Worm (Caenorhabditis elegans) whole organism, mixed stage, embryonic: ENCODE results near the gene F49F1.12.

Source experiments
- M03D4.4 ChIP-seq: sonication (generic microtip); optimal IDR thresholded peaks from 2 replicates; lab custom pipeline; 2017; ENCODE audit warnings: mild to moderate bottlenecking, missing genetic modification characterization, missing compliant biosample characterization
- bed-3 ChIP-seq: fragments of 200-800 bp; sonication (Bioruptor generic); optimal IDR thresholded peaks from 3 replicates; lab custom pipeline; 2018; ENCODE audit warnings: mild to moderate bottlenecking, missing genetic modification characterization, moderate library complexity, missing compliant biosample characterization
- blmp-1 ChIP-seq: fragments of 150-350 bp; optimal IDR thresholded peaks from 2 replicates; lab custom pipeline; 2014; ENCODE audit warnings: missing biosample characterization, missing genetic modification characterization
- ceh-39 ChIP-seq: fragments of 150-350 bp; optimal IDR thresholded peaks from 2 replicates; lab custom pipeline; 2014; ENCODE audit warnings: missing biosample characterization, missing genetic modification characterization
- ceh-83 ChIP-seq: fragments of 200-800 bp; sonication (Bioruptor generic); optimal IDR thresholded peaks from 2 replicates; lab custom pipeline; 2018; ENCODE audit warnings: mild to moderate bottlenecking, missing genetic modification characterization, missing compliant biosample characterization
- ces-1 ChIP-seq: fragments of 150-350 bp; optimal IDR thresholded peaks from 2 replicates; lab custom pipeline; 2014; ENCODE audit warnings: missing biosample characterization, missing genetic modification reagents, missing genetic modification characterization
- drap-1 ChIP-seq: fragments of 200-800 bp; sonication (Bioruptor generic); optimal IDR thresholded peaks from 3 replicates; lab custom pipeline; 2018; ENCODE audit warnings: mild to moderate bottlenecking, missing genetic modification characterization, missing compliant biosample characterization
- elt-1 ChIP-seq: sonication (generic microtip); optimal IDR thresholded peaks from 2 replicates; lab custom pipeline; 2017; ENCODE audit warnings: missing genetic modification characterization, mild to moderate bottlenecking, missing compliant biosample characterization, antibody characterized with exemption, moderate library complexity, borderline replicate concordance; ENCODE audit not compliant: insufficient read depth
- elt-3 ChIP-seq: fragments of 150-350 bp; optimal IDR thresholded peaks from 2 replicates; lab custom pipeline; 2014; ENCODE audit warnings: missing biosample characterization, missing genetic modification characterization
- ham-2 ChIP-seq: fragments of 200-800 bp; sonication (Bioruptor generic); optimal IDR thresholded peaks from 2 replicates; lab custom pipeline; 2018; ENCODE audit warnings: mild to moderate bottlenecking, missing genetic modification characterization, missing compliant biosample characterization
- hlh-1 ChIP-seq: fragments of 150-350 bp; optimal IDR thresholded peaks from 2 replicates; lab custom pipeline; 2014; ENCODE audit warnings: missing biosample characterization, missing genetic modification reagents, missing genetic modification characterization
- lin-13 ChIP-seq: fragments of 150-350 bp; optimal IDR thresholded peaks from 2 replicates; lab custom pipeline; 2014; ENCODE audit warnings: missing biosample characterization, missing genetic modification characterization
- lin-32 ChIP-seq: fragments of 200-800 bp; sonication (Bioruptor generic); optimal IDR thresholded peaks from 2 replicates; lab custom pipeline; 2018; ENCODE audit warnings: mild to moderate bottlenecking, missing genetic modification characterization, missing compliant biosample characterization
- lsy-2 ChIP-seq: fragments of 150-350 bp; optimal IDR thresholded peaks from 2 replicates; lab custom pipeline; 2014; ENCODE audit warnings: missing biosample characterization, missing genetic modification characterization
- mab-5 ChIP-seq: fragments of 150-350 bp; optimal IDR thresholded peaks from 2 replicates; lab custom pipeline; 2014; ENCODE audit warnings: missing biosample characterization, missing genetic modification characterization
- mep-1 ChIP-seq: fragments of 150-350 bp; optimal IDR thresholded peaks from 2 replicates; lab custom pipeline; 2017; ENCODE audit warnings: missing biosample characterization, missing genetic modification reagents, missing genetic modification characterization, inconsistent platforms
- mls-2 ChIP-seq: sonication (generic microtip); optimal IDR thresholded peaks from 2 replicates; lab custom pipeline; 2016; ENCODE audit warnings: mild to moderate bottlenecking, missing genetic modification characterization, moderate library complexity, missing compliant biosample characterization
- nhr-2 ChIP-seq: fragments of 150-350 bp; optimal IDR thresholded peaks from 2 replicates; lab custom pipeline; 2014; ENCODE audit warnings: missing biosample characterization, missing genetic modification characterization
- nhr-237 ChIP-seq: fragments of 150-350 bp; optimal IDR thresholded peaks from 2 replicates; lab custom pipeline; 2014; ENCODE audit warnings: missing biosample characterization, missing genetic modification characterization
- nhr-28 ChIP-seq: fragments of 150-350 bp; optimal IDR thresholded peaks from 2 replicates; lab custom pipeline; 2014; ENCODE audit warnings: missing biosample characterization, missing genetic modification characterization
- nhr-76 ChIP-seq: sonication (generic microtip); optimal IDR thresholded peaks from 2 replicates; lab custom pipeline; 2017; ENCODE audit warnings: missing biosample characterization, missing genetic modification characterization
- pha-4 ChIP-seq: fragments of 150-350 bp; optimal IDR thresholded peaks from 2 replicates; lab custom pipeline; 2018; ENCODE audit warnings: missing biosample characterization, missing genetic modification reagents, missing genetic modification characterization
- snpc-4 ChIP-seq: fragments of 150-350 bp; optimal IDR thresholded peaks from 2 replicates; lab custom pipeline; 2014; ENCODE audit warnings: missing biosample characterization, missing genetic modification characterization
- sptf-1 ChIP-seq: sonication (generic microtip); optimal IDR thresholded peaks from 2 replicates; lab custom pipeline; 2017; ENCODE audit warnings: mild to moderate bottlenecking, missing genetic modification characterization, moderate library complexity, missing compliant biosample characterization
- tbx-8 ChIP-seq: fragments of 200-800 bp; sonication (Bioruptor generic); optimal IDR thresholded peaks from 2 replicates; lab custom pipeline; 2018; ENCODE audit warnings: mild to moderate bottlenecking, missing genetic modification characterization, moderate library complexity, missing compliant biosample characterization
- unc-120 ChIP-seq: sonication (generic microtip); optimal IDR thresholded peaks from 2 replicates; lab custom pipeline; 2017; ENCODE audit warnings: missing genetic modification characterization, missing compliant biosample characterization; ENCODE audit not compliant: poor library complexity, severe bottlenecking
- unc-39 ChIP-seq: fragments of 150-350 bp; optimal IDR thresholded peaks from 2 replicates; lab custom pipeline; 2014; ENCODE audit warnings: missing biosample characterization, missing genetic modification characterization
- unc-62 ChIP-seq: fragments of 150-350 bp; optimal IDR thresholded peaks from 2 replicates; lab custom pipeline; 2014; ENCODE audit warnings: missing biosample characterization, missing genetic modification reagents, missing genetic modification characterization
- zip-8 ChIP-seq: fragments of 150-350 bp; optimal IDR thresholded peaks from 2 replicates; lab custom pipeline; 2014; ENCODE audit warnings: missing biosample characterization, missing genetic modification characterization
- ztf-11 ChIP-seq: fragments of 150-350 bp; optimal IDR thresholded peaks from 2 replicates; lab custom pipeline; 2014; ENCODE audit warnings: missing biosample characterization, missing genetic modification characterization

F49F1.12 gene

ce11 chrIV:4123083-4123482 is 19.8 kb downstream of the F49F1.12 start, which contains the start of gene mul-1:
mul-1 (minus strand) TSS chrIV:4123166.
- TF ChIP-seq ham-2 (GFP tag; lab: Kevin White, UChicago) (no peak), nhr-237 (tag; lab: Kevin White, UChicago) (no peak), lin-13 (tag; lab: Kevin White, UChicago) (no peak), nhr-2 (tag; lab: Kevin White, UChicago) (no peak), nhr-76 (no peak), ces-1 (GFP tag; lab: Kevin White, UChicago) (no peak), drap-1 (no peak), mls-2 (tag; lab: Kevin White, UChicago) (no peak), nhr-28 (tag; lab: Kevin White, UChicago) (no peak), elt-3 (no peak), bed-3 (no peak)
- TF ChIP-seq, all 35 proteins: peak for 0

- no peak for TF ChIP-seq ham-2 (GFP tag; lab: Kevin White, UChicago)
- TF ChIP-seq unc-62 (GFP tag; lab: Kevin White, UChicago): no peak
- TF ChIP-seq mab-5 (tag; lab: Kevin White, UChicago): no peak
- no peak for TF ChIP-seq pha-4 (tag; lab: Kevin White, UChicago)
- no peak for TF ChIP-seq unc-120
- no peak for TF ChIP-seq hlh-1 (tag; lab: Kevin White, UChicago)
Measured at ce11 chrIV:4121055-4121454, 21.8 kb downstream of the F49F1.12 start.

- TF ChIP-seq snpc-4 (no peak), tbx-8 (GFP tag; lab: Kevin White, UChicago) (no peak), elt-1 (tag; lab: Kevin White, UChicago) (no peak), ztf-11 (no peak), nhr-28 (tag; lab: Kevin White, UChicago) (no peak), nhr-2 (tag; lab: Kevin White, UChicago) (no peak), bed-3 (no peak)
Measured at ce11 chrIV:4120263-4120662, 22.6 kb downstream of the F49F1.12 start, which contains the start of gene F49F1.5. F49F1.5 (minus strand) TSS chrIV:4120415.

ce11 chrIV:4117432-4117831 is 25.5 kb downstream of the F49F1.12 start, which contains the start of gene drd-50:
drd-50 (plus strand) TSS chrIV:4117732.
- TF ChIP-seq tbx-8 (GFP tag; lab: Kevin White, UChicago) (no peak), zip-8 (tag; lab: Kevin White, UChicago) (no peak)
- TF ChIP-seq, all 35 proteins: peak for 0

ce11 chrIV:4115634-4116033 is 27.3 kb downstream of the F49F1.12 start, which contains the start of the genes F49F1.4 and F49F1.2:
F49F1.4 (minus strand) TSS chrIV:4115734.
F49F1.2 (plus strand) TSS chrIV:4115943.
- TF ChIP-seq lsy-2 (tag; lab: Kevin White, UChicago): no peak
- no peak for TF ChIP-seq ceh-39 (tag; lab: Kevin White, UChicago)
- TF ChIP-seq sptf-1 (tag; lab: Kevin White, UChicago): no peak
- TF ChIP-seq ztf-11: no peak
- TF ChIP-seq elt-1 (tag; lab: Kevin White, UChicago): no peak
- TF ChIP-seq M03D4.4 (tag; lab: Kevin White, UChicago): no peak
- TF ChIP-seq unc-39 (tag; lab: Kevin White, UChicago): no peak
- no peak for TF ChIP-seq nhr-237 (tag; lab: Kevin White, UChicago)
- no peak for TF ChIP-seq blmp-1 (tag; lab: Kevin White, UChicago)
- no peak for TF ChIP-seq nhr-76
- TF ChIP-seq hlh-1 (tag; lab: Kevin White, UChicago): no peak

- TF ChIP-seq mep-1 (tag; lab: Kevin White, UChicago): no peak
- TF ChIP-seq unc-62 (GFP tag; lab: Kevin White, UChicago): no peak
- no peak for TF ChIP-seq unc-120
- no peak for TF ChIP-seq pha-4 (tag; lab: Kevin White, UChicago)
- no peak for TF ChIP-seq M03D4.4 (tag; lab: Kevin White, UChicago)
- no peak for TF ChIP-seq ceh-83 (GFP tag; lab: Kevin White, UChicago)
- no peak for TF ChIP-seq lin-32 (GFP tag; lab: Kevin White, UChicago)
- TF ChIP-seq nhr-28 (tag; lab: Kevin White, UChicago): no peak
Measured at ce11 chrIV:4114526-4114925, 28.4 kb downstream of the F49F1.12 start, which contains the start of gene F49F1.15. F49F1.15 (minus strand) TSS chrIV:4114626.
